Fruit fly (Drosophila melanogaster) whole organism, pupa: ENCODE data around the gene CG3764.

ENCODE experiments used
- CG13204 ChIP-seq: fragments of 200-800 bp; sonication (Bioruptor generic); optimal IDR thresholded peaks from 2 replicates; lab custom pipeline; 2018; ENCODE audit warnings: missing biosample characterization, mild to moderate bottlenecking, missing genetic modification characterization, moderate library complexity
- CG32121 ChIP-seq: fragments of 200-800 bp; sonication (Bioruptor generic); IDR thresholded peaks from 2 replicates; pipeline ENCODE4 v1.3.6; 2022; ENCODE audit warnings: missing biosample characterization, missing genetic modification characterization
- CG34367 ChIP-seq: fragments of 200-800 bp; sonication (Bioruptor generic); optimal IDR thresholded peaks from 2 replicates; lab custom pipeline; 2018; ENCODE audit warnings: missing biosample characterization, mild to moderate bottlenecking, missing genetic modification characterization
- CG8301 ChIP-seq: fragments of 200-800 bp; sonication (Bioruptor generic); optimal IDR thresholded peaks from 2 replicates; lab custom pipeline; 2018; ENCODE audit warnings: missing biosample characterization, mild to moderate bottlenecking, missing genetic modification characterization
- EcR ChIP-seq: fragments of 200-800 bp; sonication (Bioruptor generic); optimal IDR thresholded peaks from 3 replicates; lab custom pipeline; 2019; ENCODE audit warnings: missing biosample characterization, missing genetic modification characterization, mild to moderate bottlenecking, moderate library complexity, missing genetic modification reagents
- Pif1A ChIP-seq: fragments of 200-800 bp; sonication (Bioruptor generic); optimal IDR thresholded peaks from 3 replicates; lab custom pipeline; 2016; ENCODE audit warnings: missing biosample characterization, missing genetic modification characterization
- Snoo ChIP-seq: fragments of 200-800 bp; sonication (Bioruptor generic); optimal IDR thresholded peaks from 3 replicates; lab custom pipeline; 2017; ENCODE audit warnings: missing biosample characterization, mild to moderate bottlenecking, missing genetic modification characterization, inconsistent platforms
- rn ChIP-seq: fragments of 200-800 bp; sonication (Bioruptor generic); IDR thresholded peaks from 2 replicates; pipeline ENCODE4 v1.3.6; 2022; ENCODE audit warnings: missing biosample characterization, missing genetic modification characterization

DNA sequence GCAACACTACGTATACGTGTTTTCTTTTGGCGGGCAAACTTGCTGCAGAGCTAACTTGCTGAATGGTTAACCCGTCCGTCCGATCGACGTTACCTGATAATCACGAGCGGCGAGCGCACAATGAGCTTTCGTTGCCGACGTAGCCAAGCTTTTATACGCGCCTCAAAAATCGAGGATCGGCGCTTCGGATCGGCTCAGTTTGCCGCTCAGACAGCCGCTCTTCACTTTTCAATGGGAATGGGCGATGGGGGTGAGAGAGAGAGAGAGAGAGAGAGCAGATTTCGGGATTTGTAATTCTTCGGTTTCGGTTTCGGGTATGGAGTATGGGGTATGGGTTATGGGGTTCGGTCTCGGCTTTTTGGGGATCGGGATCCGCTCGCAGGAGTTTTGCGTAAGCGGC, 19.6 kb upstream of the CG3764 start, which contains the start of gene Ilp8:
- no peak for TF ChIP-seq CG13204 (GFP tag; lab: Kevin White, UChicago)
- no peak for TF ChIP-seq Snoo (tag; lab: Kevin White, UChicago)
- no peak for TF ChIP-seq Pif1A
- no peak for TF ChIP-seq EcR (GFP tag; lab: Kevin White, UChicago)
- no peak for TF ChIP-seq rn
- no peak for TF ChIP-seq CG34367
- TF ChIP-seq CG8301 (tag; lab: Kevin White, UChicago) = no peak
- TF ChIP-seq CG32121 (GFP tag; lab: Robert Waterston, UW) = no peak
